Fruit fly (Drosophila melanogaster) whole organism: ENCODE results near the gene spi.

Experiments used
- Dll ChIP-seq: fragments of >200 bp; optimal IDR thresholded peaks from 2 replicates; lab custom pipeline; 2017
- pan ChIP-seq: fragments of >200 bp; optimal IDR thresholded peaks from 2 replicates; lab custom pipeline; 2017
- psq ChIP-seq: fragments of >200 bp; optimal IDR thresholded peaks from 2 replicates; lab custom pipeline; 2017
- usp ChIP-seq: fragments of >200 bp; optimal IDR thresholded peaks from 2 replicates; lab custom pipeline; 2017; ENCODE audit warnings: missing biosample characterization, missing genetic modification characterization, mixed read lengths

dm6 chr2L:19586436-19587333 is 9.6 kb upstream of the spi start, which contains the start of gene Lar:
- TF ChIP-seq psq (no peak), usp (GFP tag; lab: Kevin White, UChicago) (no peak), Dll (lab: Kevin White, UChicago) (no peak), pan (lab: Kevin White, UChicago) (no peak)
